Worm (Caenorhabditis elegans) whole organism, L4/young adult: ENCODE data around the gene samp-1.

Experiments used
- W03F9.2 ChIP-seq: fragments of 150-350 bp; optimal IDR thresholded peaks from 2 replicates; lab custom pipeline; 2014; ENCODE audit warnings: missing biosample characterization, missing genetic modification characterization
- dao-5 ChIP-seq: sonication (generic microtip); optimal IDR thresholded peaks from 2 replicates; lab custom pipeline; 2016; ENCODE audit warnings: missing genotype, missing genetic modification characterization, moderate library complexity, missing compliant biosample characterization
- him-1 ChIP-seq: sonication (generic microtip); optimal IDR thresholded peaks from 2 replicates; lab custom pipeline; 2016; ENCODE audit warnings: missing genotype, missing genetic modification reagents, missing genetic modification characterization, missing compliant biosample characterization

DNA sequence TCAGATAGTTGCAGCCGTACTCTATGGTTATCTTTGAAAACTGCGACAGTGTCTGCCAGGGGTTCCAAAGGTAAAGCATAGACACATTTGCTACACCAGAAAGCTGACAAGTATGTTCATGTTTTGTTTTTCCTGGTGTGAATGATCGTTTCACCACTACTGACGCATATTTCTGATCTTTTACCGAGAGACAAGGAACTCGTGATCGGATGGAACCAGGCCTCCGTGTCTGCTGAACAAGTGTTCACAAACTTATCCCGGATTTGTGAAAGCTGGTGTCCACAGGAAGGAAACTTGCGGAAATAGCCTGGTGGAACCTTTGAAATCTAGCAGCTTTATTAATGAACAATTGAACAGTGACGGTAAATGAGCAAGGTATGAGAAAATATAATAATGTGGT, 42.9 kb upstream of the samp-1 start:
- TF ChIP-seq dao-5 (tag; lab: Kevin White, UChicago) (no peak), him-1 (tag; lab: Kevin White, UChicago) (no peak), W03F9.2 (tag; lab: Kevin White, UChicago) (no peak)
